Fruit fly (Drosophila melanogaster): ENCODE results near the gene CG11714.

The CG11714 gene

DNA sequence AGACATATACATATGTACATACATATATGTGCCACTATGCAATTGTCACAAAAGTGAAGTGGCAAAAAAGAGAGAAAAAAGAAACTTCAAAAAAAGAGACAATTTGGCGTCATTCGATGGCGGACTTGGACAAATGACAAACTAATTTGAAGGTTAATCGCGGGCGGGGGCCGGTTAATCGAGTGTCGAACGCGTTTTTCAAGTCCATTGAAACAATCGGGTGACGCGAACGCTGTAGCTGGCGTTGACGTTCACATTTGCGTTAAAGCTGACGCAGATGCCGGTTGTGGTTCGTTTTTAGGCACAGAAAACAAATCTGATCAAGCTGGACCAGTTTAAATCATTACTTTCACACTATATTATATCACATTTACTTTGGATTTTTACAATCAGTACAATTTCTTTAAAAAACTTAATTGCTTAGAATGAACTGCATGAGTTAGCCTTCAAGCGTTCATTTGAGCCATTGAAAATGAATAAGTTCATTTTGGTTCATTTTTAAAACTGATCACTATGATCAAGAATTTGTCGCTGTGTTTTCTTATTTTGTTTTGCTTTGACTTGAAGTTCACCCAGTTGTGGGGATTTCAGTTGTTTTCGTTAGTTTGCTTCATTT lies 11.3 kb upstream of the CG11714 start (continued):
- TF ChIP-seq CG15011 (GFP tag; optimal IDR thresholded peaks at IDR 0.05) (peak; percentile 17), E2f2 (GFP tag; IDR thresholded peaks at IDR 0.05) (no peak), CG10979 (tag; optimal IDR thresholded peaks at IDR 0.05) (peak; percentile 5), CG1529 (GFP tag; optimal IDR thresholded peaks at IDR 0.05) (no peak), CG10267 (tag; optimal IDR thresholded peaks at IDR 0.05) (peak; percentile 20), wdn (GFP tag; IDR thresholded peaks at IDR 0.05) (no peak), dimm (GFP tag; IDR thresholded peaks at IDR 0.05) (no peak), CG15479 (GFP tag; optimal IDR thresholded peaks at IDR 0.05) (no peak), CG2202 (tag; optimal IDR thresholded peaks at IDR 0.05) (no peak), ham (GFP tag; IDR thresholded peaks at IDR 0.05) (no peak), CG16779 (GFP tag; IDR thresholded peaks at IDR 0.05) (no peak), sr (GFP tag; IDR thresholded peaks at IDR 0.05) (no peak), CG8924 (tag; optimal IDR thresholded peaks at IDR 0.05) (peak; percentile 63), CG17612 (GFP tag; IDR thresholded peaks at IDR 0.05) (no peak), CG15601 (tag; optimal IDR thresholded peaks at IDR 0.05) (no peak), cwo (GFP tag; optimal IDR thresholded peaks at IDR 0.05) (peak; percentile 60), sima (GFP tag; optimal IDR thresholded peaks at IDR 0.05) (no peak), sug (tag; optimal IDR thresholded peaks at IDR 0.05) (peak; percentile 35), CG11085 (GFP tag; IDR thresholded peaks at IDR 0.05) (no peak), CG7357 (GFP tag; IDR thresholded peaks at IDR 0.05) (no peak), vnd (GFP tag; IDR thresholded peaks at IDR 0.05; ENCODE audit: partially characterized antibody) (no peak), B-H1 (GFP tag; IDR thresholded peaks at IDR 0.05) (no peak), Nf-YC (tag; optimal IDR thresholded peaks at IDR 0.05) (peak; percentile 58), CG1792 (GFP tag; optimal IDR thresholded peaks at IDR 0.05) (no peak), z (GFP tag; IDR thresholded peaks at IDR 0.05) (no peak), CG4360 (GFP tag; IDR thresholded peaks at IDR 0.05) (no peak), gt (GFP tag; IDR thresholded peaks at IDR 0.05) (no peak), Doc3 (GFP tag; IDR thresholded peaks at IDR 0.05; ENCODE audit: partially characterized antibody) (no peak), abd-A (tag; optimal IDR thresholded peaks at IDR 0.05) (peak; percentile 16), bbx (GFP tag; IDR thresholded peaks at IDR 0.05; ENCODE audit: partially characterized antibody) (no peak), HLH4C (GFP tag; IDR thresholded peaks at IDR 0.05; ENCODE audit: partially characterized antibody) (no peak), vvl (GFP tag; IDR thresholded peaks at IDR 0.05) (peak; percentile 7; the same call in 1 of the 2 replicates), chinmo (GFP tag; IDR thresholded peaks at IDR 0.05; ENCODE audit: partially characterized antibody) (peak; percentile 50; the same call in 1 of the 4 replicates), Bdp1 (GFP tag; optimal IDR thresholded peaks at IDR 0.05) (no peak), dpn (GFP tag; optimal IDR thresholded peaks at IDR 0.05) (peak; percentile 20 to 66), dysf (GFP tag; IDR thresholded peaks at IDR 0.05) (peak; percentile 67; the same call in 2 of the 3 replicates), exex (tag; optimal IDR thresholded peaks at IDR 0.05) (no peak), sim (GFP tag; IDR thresholded peaks at IDR 0.05) (no peak), CG6689 (GFP tag; IDR thresholded peaks at IDR 0.05) (0 out of 2 replicates have a peak, but pooled peaks have one; percentile 23), gce (GFP tag; IDR thresholded peaks at IDR 0.05) (no peak), CG13775 (GFP tag; optimal IDR thresholded peaks at IDR 0.05) (peak; percentile 9), CG14441 (GFP tag; IDR thresholded peaks at IDR 0.05) (no peak), cato (GFP tag; optimal IDR thresholded peaks at IDR 0.05; ENCODE audit: borderline replicate concordance) (no peak), CG2120 (GFP tag; optimal IDR thresholded peaks at IDR 0.05) (peak; percentile 75), Hey (tag; optimal IDR thresholded peaks at IDR 0.05) (no peak), fd96Cb (tag; optimal IDR thresholded peaks at IDR 0.05) (peak; percentile 24), lmd (GFP tag; IDR thresholded peaks at IDR 0.05) (peak; percentile 56; the same call in 1 of the 2 replicates), eve (GFP tag; optimal IDR thresholded peaks at IDR 0.05) (peak in 1 of 2 experiments; percentile 80), Oaz (GFP tag; IDR thresholded peaks at IDR 0.05) (no peak; the same call in 1 of the 2 replicates), CG17568 (GFP tag; optimal IDR thresholded peaks at IDR 0.05) (peak; percentile 25)
